Fruit fly (Drosophila melanogaster) whole organism: Measurements from ENCODE around the gene mtd.

Experiments
- pan ChIP-seq: fragments of >200 bp; optimal IDR thresholded peaks from 2 replicates; lab custom pipeline; 2017
- psq ChIP-seq: fragments of >200 bp; optimal IDR thresholded peaks from 2 replicates; lab custom pipeline; 2017

DNA sequence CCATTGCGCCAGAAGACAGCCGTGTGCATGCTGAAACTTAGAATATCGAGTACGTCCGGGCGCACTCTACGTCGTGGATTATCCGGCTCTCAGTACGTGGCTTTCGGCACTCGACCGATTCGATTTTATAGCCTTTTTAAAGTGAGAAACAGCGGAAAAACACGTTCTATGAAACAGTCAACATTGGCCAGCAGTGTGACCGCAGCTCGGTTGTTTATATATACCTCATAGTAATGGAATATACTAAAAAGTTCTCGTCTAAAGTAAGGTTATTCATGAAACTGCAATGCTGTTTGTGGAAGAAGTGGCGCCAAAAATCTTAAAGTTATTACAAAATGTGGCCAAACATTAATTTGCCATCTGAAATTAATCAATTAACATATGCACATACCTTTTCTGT, 52.9 kb downstream of the mtd start:
- TF ChIP-seq pan (lab: Kevin White, UChicago) (no peak), psq (lab: Kevin White, UChicago) (no peak)
